Fruit fly (Drosophila melanogaster) whole organism, pupa: ENCODE results near the gene Tbcd.

Source experiments
- CG32121 ChIP-seq: fragments of 200-800 bp; sonication (Bioruptor generic); IDR thresholded peaks from 2 replicates; pipeline ENCODE4 v1.3.6; 2022; ENCODE audit warnings: missing biosample characterization, missing genetic modification characterization
- D1 ChIP-seq: fragments of 200-800 bp; sonication (Bioruptor generic); optimal IDR thresholded peaks from 2 replicates; lab custom pipeline; 2018; ENCODE audit warnings: missing biosample characterization, mild to moderate bottlenecking, missing genetic modification characterization, moderate library complexity

dm6 chr2L:2165864-2166263 is 18.5 kb downstream of the Tbcd start:
- TF ChIP-seq CG32121 (GFP tag; lab: Robert Waterston, UW) (no peak), D1 (tag; lab: Kevin White, UChicago) (no peak)
